Worm (Caenorhabditis elegans) whole organism, L2 larva: ENCODE measurements around the gene F43C11.7.

Experiments
- F13H6.1 ChIP-seq: sonication (generic microtip); optimal IDR thresholded peaks from 2 replicates; lab custom pipeline; 2016; ENCODE audit warnings: missing genetic modification characterization, missing compliant biosample characterization
- alr-1 ChIP-seq: fragments of 150-350 bp; optimal IDR thresholded peaks from 2 replicates; lab custom pipeline; 2014; ENCODE audit warnings: missing biosample characterization, missing genetic modification characterization
- aly-2 ChIP-seq: fragments of 150-350 bp; optimal IDR thresholded peaks from 2 replicates; lab custom pipeline; 2014; ENCODE audit warnings: missing biosample characterization, missing genetic modification characterization
- ama-1 ChIP-seq: fragments of 150-350 bp; optimal IDR thresholded peaks from 2 replicates; lab custom pipeline; 2018; ENCODE audit warnings: inconsistent platforms
- ceh-16 ChIP-seq: fragments of 150-350 bp; optimal IDR thresholded peaks from 2 replicates; lab custom pipeline; 2014; ENCODE audit warnings: missing biosample characterization, missing genetic modification characterization
- ceh-82 ChIP-seq: fragments of 150-350 bp; optimal IDR thresholded peaks from 2 replicates; lab custom pipeline; 2014; ENCODE audit warnings: missing biosample characterization, missing genetic modification characterization
- dmd-4 ChIP-seq: sonication (generic microtip); optimal IDR thresholded peaks from 2 replicates; lab custom pipeline; 2017; ENCODE audit warnings: missing biosample characterization, missing genetic modification characterization
- egl-27 ChIP-seq: sonication (generic microtip); optimal IDR thresholded peaks from 3 replicates; lab custom pipeline; 2017; ENCODE audit warnings: missing biosample characterization, missing genetic modification reagents, missing genetic modification characterization
- elt-1 ChIP-seq: fragments of 150-350 bp; optimal IDR thresholded peaks from 2 replicates; lab custom pipeline; 2014; ENCODE audit warnings: missing biosample characterization, missing genetic modification characterization
- elt-3 ChIP-seq: sonication (generic microtip); optimal IDR thresholded peaks from 2 replicates; lab custom pipeline; 2017; ENCODE audit warnings: missing biosample characterization, missing genetic modification characterization
- fos-1 ChIP-seq: fragments of 150-350 bp; optimal IDR thresholded peaks from 2 replicates; lab custom pipeline; 2014; ENCODE audit warnings: missing biosample characterization, missing genetic modification characterization
- gmeb-1 ChIP-seq: fragments of 150-350 bp; optimal IDR thresholded peaks from 2 replicates; lab custom pipeline; 2014; ENCODE audit warnings: missing biosample characterization, missing genetic modification characterization
- lin-13 ChIP-seq: fragments of 150-350 bp; optimal IDR thresholded peaks from 2 replicates; lab custom pipeline; 2014; ENCODE audit warnings: missing biosample characterization, missing genetic modification reagents, missing genetic modification characterization
- lsy-2 ChIP-seq, 2 experiments: fragments of 150-350 bp in 1 of 2; sonication (generic microtip) in 1 of 2; optimal IDR thresholded peaks; 2 replicates each; lab custom pipeline; 2014 to 2017; ENCODE audit warnings: missing biosample characterization in 2 of 2, missing genetic modification characterization in 2 of 2
- mab-5 ChIP-seq: fragments of 150-350 bp; optimal IDR thresholded peaks from 2 replicates; lab custom pipeline; 2014; ENCODE audit warnings: missing biosample characterization, missing genetic modification characterization
- nhr-10 ChIP-seq: sonication (generic microtip); optimal IDR thresholded peaks from 2 replicates; lab custom pipeline; 2017; ENCODE audit warnings: missing biosample characterization, missing genetic modification characterization
- nhr-11 ChIP-seq: fragments of 150-350 bp; optimal IDR thresholded peaks from 2 replicates; lab custom pipeline; 2014; ENCODE audit warnings: missing biosample characterization, missing genetic modification characterization
- nhr-12 ChIP-seq: fragments of 150-350 bp; optimal IDR thresholded peaks from 2 replicates; lab custom pipeline; 2014; ENCODE audit warnings: missing biosample characterization, missing genetic modification characterization
- nhr-129 ChIP-seq: fragments of 150-350 bp; optimal IDR thresholded peaks from 2 replicates; lab custom pipeline; 2014; ENCODE audit warnings: missing biosample characterization, missing genetic modification characterization
- nhr-21 ChIP-seq: fragments of 150-350 bp; optimal IDR thresholded peaks from 2 replicates; lab custom pipeline; 2014; ENCODE audit warnings: missing biosample characterization, missing genetic modification characterization
- nhr-237 ChIP-seq: fragments of 150-350 bp; optimal IDR thresholded peaks from 2 replicates; lab custom pipeline; 2014; ENCODE audit warnings: missing biosample characterization, missing genetic modification characterization
- nhr-25 ChIP-seq: fragments of 150-350 bp; sonication (generic microtip); optimal IDR thresholded peaks from 3 replicates; lab custom pipeline; 2014; ENCODE audit warnings: missing biosample characterization, missing genetic modification characterization
- nhr-6 ChIP-seq: fragments of 150-350 bp; optimal IDR thresholded peaks from 2 replicates; lab custom pipeline; 2014; ENCODE audit warnings: missing biosample characterization, missing genetic modification characterization
- nhr-77 ChIP-seq: fragments of 150-350 bp; optimal IDR thresholded peaks from 2 replicates; lab custom pipeline; 2014; ENCODE audit warnings: missing biosample characterization, missing genetic modification characterization
- peb-1 ChIP-seq: fragments of 150-350 bp; optimal IDR thresholded peaks from 2 replicates; lab custom pipeline; 2014; ENCODE audit warnings: missing biosample characterization, missing genetic modification characterization
- sem-4 ChIP-seq: fragments of 150-350 bp; optimal IDR thresholded peaks from 2 replicates; lab custom pipeline; 2014; ENCODE audit warnings: missing biosample characterization, missing genetic modification reagents, missing genetic modification characterization
- skn-1 ChIP-seq: sonication (generic microtip); optimal IDR thresholded peaks from 2 replicates; lab custom pipeline; 2017; ENCODE audit warnings: missing biosample characterization, missing genetic modification characterization
- sma-3 ChIP-seq: sonication (generic microtip); optimal IDR thresholded peaks from 2 replicates; lab custom pipeline; 2016; ENCODE audit warnings: missing genetic modification reagents, missing genetic modification characterization, missing compliant biosample characterization
- sma-9 ChIP-seq, 2 experiments: fragments of 150-350 bp in 1 of 2; sonication (generic microtip) in 1 of 2; optimal IDR thresholded peaks; 2 replicates each; lab custom pipeline; 2014 to 2016; ENCODE audit warnings: missing genetic modification characterization in 2 of 2, mild to moderate bottlenecking in 1 of 2, missing biosample characterization in 1 of 2, missing compliant biosample characterization in 1 of 2, missing genetic modification reagents in 1 of 2, moderate library complexity in 1 of 2
- unc-39 ChIP-seq: fragments of 150-350 bp; optimal IDR thresholded peaks from 2 replicates; lab custom pipeline; 2014; ENCODE audit warnings: missing biosample characterization, missing genetic modification characterization
- unc-55 ChIP-seq: fragments of 150-350 bp; sonication (generic microtip); optimal IDR thresholded peaks from 3 replicates; lab custom pipeline; 2014; ENCODE audit warnings: missing biosample characterization, missing genetic modification reagents, missing genetic modification characterization
- unc-62 ChIP-seq: fragments of 150-350 bp; optimal IDR thresholded peaks from 2 replicates; lab custom pipeline; 2014; ENCODE audit warnings: missing biosample characterization, missing genetic modification reagents, missing genetic modification characterization
- zag-1 ChIP-seq: fragments of 150-350 bp; optimal IDR thresholded peaks from 2 replicates; lab custom pipeline; 2014; ENCODE audit warnings: missing biosample characterization, missing genetic modification characterization
- ztf-4 ChIP-seq: fragments of 150-350 bp; optimal IDR thresholded peaks from 2 replicates; lab custom pipeline; 2014; ENCODE audit warnings: missing biosample characterization, missing genetic modification characterization

The F43C11.7 gene

ce11 chrII:2378465-2379009 is 42.8 kb downstream of the F43C11.7 start (continued):
- TF ChIP-seq aly-2 (tag; lab: Kevin White, UChicago), result no peak
- TF ChIP-seq elt-1 (tag; lab: Kevin White, UChicago), result no peak
- no peak for TF ChIP-seq nhr-12 (tag; lab: Kevin White, UChicago)
- TF ChIP-seq lin-13 (GFP tag; lab: Kevin White, UChicago), result no peak
- TF ChIP-seq F13H6.1 (tag; lab: Kevin White, UChicago), result peak; percentile 67
- no peak for TF ChIP-seq nhr-6
- peak; percentile 94 for TF ChIP-seq fos-1
- TF ChIP-seq zag-1, result no peak
- TF ChIP-seq ztf-4, result no peak
- TF ChIP-seq nhr-21 (tag; lab: Kevin White, UChicago), result peak; percentile 5
- TF ChIP-seq ceh-82 (tag; lab: Kevin White, UChicago), result no peak
- TF ChIP-seq nhr-237 (tag; lab: Kevin White, UChicago), result no peak
- peak; percentile 79 for TF ChIP-seq sma-9 (GFP tag; optimal IDR thresholded peaks at IDR 0.05; lab: Kevin White, UChicago)
- no peak for TF ChIP-seq sma-9 (tag; optimal IDR thresholded peaks at IDR 0.05; lab: Kevin White, UChicago)
- TF ChIP-seq alr-1, result no peak
- TF ChIP-seq ceh-16 (tag; lab: Kevin White, UChicago), result no peak
- TF ChIP-seq sma-3 (GFP tag; lab: Kevin White, UChicago), result peak; percentile 94
- no peak for TF ChIP-seq peb-1
- TF ChIP-seq unc-62 (GFP tag; lab: Kevin White, UChicago), result no peak
- no peak for TF ChIP-seq nhr-129 (tag; lab: Kevin White, UChicago)
- no peak for TF ChIP-seq unc-39 (tag; lab: Kevin White, UChicago)
- TF ChIP-seq mab-5 (tag; lab: Kevin White, UChicago), result no peak
- peak; percentile 54 for TF ChIP-seq gmeb-1 (tag; lab: Kevin White, UChicago)

DNA sequence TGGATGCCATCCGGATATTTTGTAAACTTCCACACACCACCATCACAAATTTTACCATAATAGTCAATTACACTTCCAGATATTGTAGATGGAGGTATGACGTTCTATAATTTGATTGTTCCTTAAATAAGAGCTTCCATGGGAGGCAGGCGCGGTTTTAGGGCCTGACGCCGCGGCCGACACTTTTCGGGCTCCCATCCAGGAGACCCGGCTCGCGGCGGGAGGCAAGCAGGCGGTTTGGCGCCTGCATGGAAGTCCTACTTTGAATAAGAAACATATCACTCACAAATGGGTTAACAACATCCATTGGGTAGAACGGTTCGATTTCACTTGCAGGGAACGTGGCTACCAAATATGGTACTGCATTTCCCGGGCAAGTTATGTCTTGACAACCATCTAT is 44.0 kb downstream of the F43C11.7 start:
- no peak for TF ChIP-seq dmd-4 (tag; lab: Kevin White, UChicago)

ce11 chrII:2380174-2380573 is 44.5 kb downstream of the F43C11.7 start, which contains the start of gene F16G10.7:
Gene F16G10.7, minus strand, starts transcription at chrII:2380274.
- TF ChIP-seq unc-39 (tag; lab: Kevin White, UChicago), result no peak

DNA sequence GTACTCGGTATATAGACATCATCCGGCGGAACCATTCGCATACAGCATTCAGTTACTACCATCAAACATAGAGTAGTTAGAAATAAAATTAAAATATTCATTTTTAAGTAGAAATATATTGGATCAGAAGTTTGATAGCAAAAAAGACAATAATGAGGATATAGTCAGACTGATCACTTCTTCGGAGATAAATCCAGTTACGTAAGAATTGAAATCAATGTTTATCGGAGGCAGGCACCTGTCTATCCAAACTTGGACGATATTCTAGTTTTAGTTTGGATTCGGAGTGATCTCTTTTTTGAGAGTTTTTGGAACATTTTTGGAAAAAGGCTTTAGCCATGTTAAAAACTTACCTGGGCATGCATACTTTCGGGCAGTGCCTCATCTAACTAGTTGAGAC is 47.6 kb downstream of the F43C11.7 start, which contains the start of gene F16G10.8:
F16G10.8 (minus strand) TSS at position 101 of the 400 bp plus-strand sequence.
- TF ChIP-seq alr-1, result no peak
- TF ChIP-seq skn-1 (tag; lab: Kevin White, UChicago), result no peak
- TF ChIP-seq lsy-2 (tag; optimal IDR thresholded peaks at IDR 0.05; lab: Kevin White, UChicago), result no peak
- no peak for TF ChIP-seq sem-4 (tag; lab: Kevin White, UChicago)
- TF ChIP-seq gmeb-1 (tag; lab: Kevin White, UChicago), result no peak
- TF ChIP-seq sma-3 (GFP tag; lab: Kevin White, UChicago), result no peak

DNA sequence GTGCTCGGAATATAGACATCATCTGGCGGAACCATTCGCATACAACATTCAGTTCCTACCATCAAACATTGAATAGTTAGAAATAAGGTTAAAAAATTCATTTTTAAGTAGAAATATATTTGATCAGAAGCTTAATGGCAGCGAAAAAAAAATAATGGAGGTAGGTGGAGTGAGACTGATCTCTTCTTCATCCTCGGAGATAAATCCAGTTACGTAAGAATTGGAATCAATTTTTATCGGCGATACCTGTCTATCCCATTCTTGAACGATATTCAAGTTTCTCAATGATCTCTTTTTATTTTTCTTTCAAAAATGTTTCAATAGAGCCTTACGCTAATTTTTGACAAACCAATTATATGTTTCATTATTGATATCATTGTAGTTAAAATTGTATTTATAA is 49.8 kb downstream of the F43C11.7 start, which contains the start of gene F16G10.9:
F16G10.9 (minus strand) TSS at position 101 of the 400 bp plus-strand sequence.
- no peak for TF ChIP-seq unc-62 (GFP tag; lab: Kevin White, UChicago)
- TF ChIP-seq ceh-82 (tag; lab: Kevin White, UChicago), result no peak
- TF ChIP-seq elt-3, result no peak
- TF ChIP-seq nhr-11 (tag; lab: Kevin White, UChicago), result no peak
- TF ChIP-seq ztf-4, result no peak
- no peak for TF ChIP-seq F13H6.1 (tag; lab: Kevin White, UChicago)
- TF ChIP-seq unc-55 (GFP tag; lab: Kevin White, UChicago), result no peak
- TF ChIP-seq nhr-237 (tag; lab: Kevin White, UChicago), result no peak
- TF ChIP-seq nhr-77, result no peak
- TF ChIP-seq nhr-25 (tag; lab: Kevin White, UChicago), result no peak
- no peak for TF ChIP-seq egl-27 (tag; lab: Kevin White, UChicago)
- no peak for TF ChIP-seq lin-13 (GFP tag; lab: Kevin White, UChicago)
- TF ChIP-seq nhr-10 (tag; lab: Kevin White, UChicago), result no peak
- TF ChIP-seq elt-1 (tag; lab: Kevin White, UChicago), result no peak
- TF ChIP-seq alr-1, result no peak
- no peak for TF ChIP-seq skn-1 (tag; lab: Kevin White, UChicago)
- no peak for TF ChIP-seq ama-1 (lab: Kevin White, UChicago)
- TF ChIP-seq sma-3 (GFP tag; lab: Kevin White, UChicago), result no peak
- TF ChIP-seq nhr-21 (tag; lab: Kevin White, UChicago), result no peak
